Fruit fly (Drosophila melanogaster) Kc167 (cell line): ENCODE measurements around the gene Cyp4ac3.

Source experiments
- Myc ChIP-seq: fragments of >200 bp; optimal IDR thresholded peaks from 2 replicates; lab custom pipeline; 2017; ENCODE audit warnings: missing external identifiers
- Sin3A ChIP-seq: fragments of >200 bp; optimal IDR thresholded peaks from 2 replicates; lab custom pipeline; 2018; ENCODE audit warnings: missing external identifiers
- h ChIP-seq: fragments of >200 bp; optimal IDR thresholded peaks from 3 replicates; lab custom pipeline; 2018; ENCODE audit warnings: missing external identifiers
- insv ChIP-seq: fragments of >200 bp; optimal IDR thresholded peaks from 3 replicates; lab custom pipeline; 2018; ENCODE audit warnings: missing external identifiers
- psq ChIP-seq: fragments of >200 bp; optimal IDR thresholded peaks from 2 replicates; lab custom pipeline; 2017; ENCODE audit warnings: missing external identifiers
- ttk ChIP-seq: sonication (Bioruptor generic); optimal IDR thresholded peaks from 2 replicates; lab custom pipeline; 2017; ENCODE audit warnings: missing external identifiers

The Cyp4ac3 gene

DNA sequence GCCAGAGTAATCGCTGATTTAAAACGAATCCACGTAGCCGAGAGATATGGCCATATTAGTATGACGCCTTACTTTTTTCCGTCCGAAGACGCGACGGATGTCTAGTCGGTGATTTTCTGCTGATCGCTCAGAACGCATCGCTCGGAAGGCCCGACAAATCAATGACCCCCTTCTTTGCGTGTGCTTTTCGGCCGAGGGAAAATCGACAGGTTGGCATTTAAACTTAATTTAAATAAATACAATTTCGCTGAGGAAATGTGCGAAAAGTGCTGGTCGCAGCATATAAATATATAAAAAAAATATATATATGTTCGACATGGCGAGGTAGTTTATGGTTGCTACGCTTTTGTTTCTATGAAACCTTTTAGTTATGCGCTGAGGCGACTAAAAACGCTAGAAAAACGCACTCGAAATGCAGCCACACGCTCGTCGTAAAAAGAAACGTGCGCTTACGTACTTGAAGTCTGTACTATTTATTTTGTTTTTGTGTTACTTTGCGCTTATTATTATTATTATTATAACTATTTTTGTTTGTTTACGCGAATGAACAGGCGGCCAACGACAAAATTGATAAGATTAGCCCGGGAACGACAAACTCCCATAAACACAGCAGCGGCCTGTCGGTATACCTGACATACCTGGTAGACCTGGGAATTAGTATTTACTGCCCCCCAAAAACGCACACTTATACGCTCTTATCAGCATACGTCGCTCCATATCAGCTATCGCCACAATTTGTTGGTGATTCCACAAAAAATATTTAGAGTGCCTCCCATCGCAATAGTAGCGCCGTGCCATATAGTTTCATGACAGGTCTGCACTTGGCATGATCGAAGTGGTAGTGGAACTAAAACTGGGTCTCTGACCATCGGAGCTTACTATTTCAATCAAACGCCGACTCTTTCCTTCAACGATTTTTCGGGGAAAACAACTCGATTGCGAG is 35.1 kb upstream of the Cyp4ac3 start:
- no peak for TF ChIP-seq ttk (lab: Kevin White, UChicago)
- TF ChIP-seq Sin3A (lab: Kevin White, UChicago), result no peak
- no peak for TF ChIP-seq Myc (lab: Kevin White, UChicago)
- no peak for TF ChIP-seq psq (lab: Kevin White, UChicago)
- no peak for TF ChIP-seq insv (lab: Kevin White, UChicago)

DNA sequence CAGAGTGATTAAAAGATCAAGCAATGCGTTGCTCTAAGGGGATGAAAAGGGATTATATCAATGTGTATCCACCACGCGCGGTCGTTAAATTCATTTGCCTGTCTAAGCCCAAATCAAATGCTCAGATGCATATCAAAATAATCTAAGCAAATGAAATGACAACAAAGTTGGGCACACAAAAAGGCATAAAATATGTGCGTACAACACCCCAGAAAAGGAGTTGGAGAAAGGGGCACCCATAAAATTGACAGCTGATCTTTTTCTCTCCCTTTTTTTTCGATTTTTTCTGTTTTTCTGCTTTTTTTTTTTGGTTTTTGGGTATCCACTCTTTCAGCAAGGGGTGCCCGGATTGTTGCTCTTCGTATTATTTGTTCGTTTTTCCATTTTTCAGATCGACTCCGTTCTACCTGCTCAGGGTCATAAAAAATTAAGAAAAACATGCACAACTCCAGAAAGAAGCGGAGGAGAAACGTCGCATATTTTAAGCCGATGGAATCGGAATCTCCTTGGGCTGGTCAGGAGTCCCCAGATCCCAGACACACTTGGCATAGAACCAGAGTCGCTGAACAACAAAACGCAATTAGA is 33.5 kb upstream of the Cyp4ac3 start:
- TF ChIP-seq Sin3A (lab: Kevin White, UChicago), result no peak
- TF ChIP-seq insv (lab: Kevin White, UChicago), result no peak
- no peak for TF ChIP-seq psq (lab: Kevin White, UChicago)
- TF ChIP-seq ttk (lab: Kevin White, UChicago), result no peak
- no peak for TF ChIP-seq h
- TF ChIP-seq Myc (lab: Kevin White, UChicago), result no peak

- TF ChIP-seq h, result no peak
- TF ChIP-seq Sin3A (lab: Kevin White, UChicago), result no peak
- no peak for TF ChIP-seq Myc (lab: Kevin White, UChicago)
- no peak for TF ChIP-seq psq (lab: Kevin White, UChicago)
- TF ChIP-seq ttk (lab: Kevin White, UChicago), result no peak
- TF ChIP-seq insv (lab: Kevin White, UChicago), result no peak
Observed at dm6 chr2L:5236346-5236809, 31.9 kb upstream of the Cyp4ac3 start.

DNA sequence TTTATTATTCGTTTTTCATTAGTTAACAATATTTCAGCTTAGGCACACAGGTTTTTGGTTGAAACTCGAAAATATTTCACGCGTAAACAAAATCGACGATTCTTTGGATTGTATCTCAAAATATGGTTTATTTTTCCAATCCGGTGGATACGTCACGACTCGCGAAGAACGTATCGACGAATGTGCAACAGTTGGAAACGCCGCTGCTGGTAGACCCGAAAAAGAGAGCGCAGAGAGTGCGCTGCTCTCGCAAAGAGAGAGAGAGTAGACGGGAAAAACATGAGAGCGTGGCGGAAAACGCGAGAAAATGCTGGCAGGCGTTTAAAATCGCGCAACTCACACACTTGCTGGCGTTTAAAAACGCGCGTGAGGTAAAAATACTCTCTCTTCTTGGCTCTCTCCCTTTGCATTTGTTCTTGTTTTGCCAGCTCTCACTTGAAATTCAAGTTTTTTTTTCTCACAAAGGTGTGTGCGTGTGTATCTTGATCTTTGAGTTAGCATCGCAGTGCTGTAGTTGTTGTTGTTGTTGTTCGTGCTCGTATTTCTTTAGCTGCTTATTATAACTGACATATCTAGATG is 31.0 kb upstream of the Cyp4ac3 start:
- TF ChIP-seq h (no peak), insv (lab: Kevin White, UChicago) (no peak), ttk (lab: Kevin White, UChicago) (no peak), Sin3A (lab: Kevin White, UChicago) (no peak)

- TF ChIP-seq h (no peak), ttk (lab: Kevin White, UChicago) (no peak), Sin3A (lab: Kevin White, UChicago) (no peak), Myc (lab: Kevin White, UChicago) (no peak), psq (lab: Kevin White, UChicago) (no peak), insv (lab: Kevin White, UChicago) (no peak)
Observed at dm6 chr2L:5237899-5238566, 30.3 kb upstream of the Cyp4ac3 start.

dm6 chr2L:5238567-5238925 is 29.8 kb upstream of the Cyp4ac3 start:
- no peak for TF ChIP-seq ttk (lab: Kevin White, UChicago)

dm6 chr2L:5239433-5240278 is 28.6 kb upstream of the Cyp4ac3 start:
- TF ChIP-seq insv (lab: Kevin White, UChicago) (no peak), ttk (lab: Kevin White, UChicago) (no peak), Myc (lab: Kevin White, UChicago) (no peak), Sin3A (lab: Kevin White, UChicago) (no peak), h (no peak), psq (lab: Kevin White, UChicago) (no peak)

- no peak for TF ChIP-seq ttk (lab: Kevin White, UChicago)
- TF ChIP-seq psq (lab: Kevin White, UChicago), result no peak
- TF ChIP-seq h, result no peak
- no peak for TF ChIP-seq insv (lab: Kevin White, UChicago)
- TF ChIP-seq Sin3A (lab: Kevin White, UChicago), result no peak
- TF ChIP-seq Myc (lab: Kevin White, UChicago), result no peak
Observed at dm6 chr2L:5240520-5240919, 27.8 kb upstream of the Cyp4ac3 start.

dm6 chr2L:5242194-5242914 is 25.9 kb upstream of the Cyp4ac3 start:
- no peak for TF ChIP-seq insv (lab: Kevin White, UChicago)
- TF ChIP-seq Myc (lab: Kevin White, UChicago), result no peak
- no peak for TF ChIP-seq Sin3A (lab: Kevin White, UChicago)
- no peak for TF ChIP-seq psq (lab: Kevin White, UChicago)
- no peak for TF ChIP-seq h
- TF ChIP-seq ttk (lab: Kevin White, UChicago), result no peak

DNA sequence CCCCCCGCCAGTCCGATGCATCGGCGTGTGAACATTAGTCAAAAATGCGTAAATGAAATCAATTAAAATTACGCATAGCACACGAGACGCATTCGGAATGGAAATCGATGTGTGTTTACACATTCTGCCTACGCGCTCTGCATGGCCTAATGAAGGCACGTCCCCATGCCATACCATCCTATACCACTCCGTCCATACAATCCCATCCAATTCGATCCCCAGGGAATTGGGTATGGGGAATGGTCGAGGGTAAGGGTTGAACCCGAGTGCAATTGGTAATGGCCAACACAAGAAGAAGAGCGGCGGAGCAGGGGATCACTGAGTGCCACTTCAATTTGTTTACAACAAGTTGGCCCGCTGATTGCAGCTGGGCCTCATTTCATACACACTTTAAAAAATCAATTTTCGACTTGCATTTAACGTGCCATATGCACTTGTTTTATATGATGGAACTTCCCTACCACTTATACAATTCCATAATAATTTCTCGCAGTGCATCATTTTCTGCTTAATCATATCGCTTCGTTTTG is 22.9 kb upstream of the Cyp4ac3 start:
- TF ChIP-seq insv (lab: Kevin White, UChicago), result no peak
- TF ChIP-seq Myc (lab: Kevin White, UChicago), result no peak
- TF ChIP-seq psq (lab: Kevin White, UChicago), result no peak
- TF ChIP-seq ttk (lab: Kevin White, UChicago), result no peak
- no peak for TF ChIP-seq h
- TF ChIP-seq Sin3A (lab: Kevin White, UChicago), result no peak
